Fruit fly (Drosophila melanogaster) whole organism, pupa: ENCODE results near the gene Trxr2.

Experiments
- CG12605 ChIP-seq: fragments of 200-800 bp; sonication (Bioruptor generic); IDR thresholded peaks from 2 replicates; pipeline ENCODE4 v1.3.6; 2022; ENCODE audit warnings: missing biosample characterization, missing genetic modification characterization
- CG14655 ChIP-seq: fragments of 200-800 bp; sonication (Bioruptor generic); optimal IDR thresholded peaks from 3 replicates; lab custom pipeline; 2017; ENCODE audit warnings: mild to moderate bottlenecking, missing biosample characterization, missing genetic modification reagents, missing genetic modification characterization
- CG17806 ChIP-seq: fragments of 200-800 bp; sonication (Bioruptor generic); optimal IDR thresholded peaks from 2 replicates; lab custom pipeline; 2018; ENCODE audit warnings: missing biosample characterization, mild to moderate bottlenecking, missing genetic modification characterization, moderate library complexity
- CG34367 ChIP-seq: fragments of 200-800 bp; sonication (Bioruptor generic); optimal IDR thresholded peaks from 2 replicates; lab custom pipeline; 2018; ENCODE audit warnings: missing biosample characterization, mild to moderate bottlenecking, missing genetic modification characterization
- CG8159 ChIP-seq: fragments of 200-800 bp; sonication (Bioruptor generic); optimal IDR thresholded peaks from 3 replicates; lab custom pipeline; 2018; ENCODE audit warnings: missing biosample characterization, mild to moderate bottlenecking, missing genetic modification characterization, moderate library complexity
- CG8301 ChIP-seq: fragments of 200-800 bp; sonication (Bioruptor generic); optimal IDR thresholded peaks from 2 replicates; lab custom pipeline; 2018; ENCODE audit warnings: missing biosample characterization, mild to moderate bottlenecking, missing genetic modification characterization
- D1 ChIP-seq: fragments of 200-800 bp; sonication (Bioruptor generic); optimal IDR thresholded peaks from 2 replicates; lab custom pipeline; 2018; ENCODE audit warnings: missing biosample characterization, mild to moderate bottlenecking, missing genetic modification characterization, moderate library complexity
- EcR ChIP-seq: fragments of 200-800 bp; sonication (Bioruptor generic); optimal IDR thresholded peaks from 3 replicates; lab custom pipeline; 2019; ENCODE audit warnings: missing biosample characterization, missing genetic modification characterization, mild to moderate bottlenecking, moderate library complexity, missing genetic modification reagents
- Ets98B ChIP-seq: fragments of 200-800 bp; sonication (Bioruptor generic); IDR thresholded peaks from 2 replicates; pipeline ENCODE4 v1.3.6; 2022; ENCODE audit warnings: missing biosample characterization, missing genetic modification characterization
- Pif1B ChIP-seq: fragments of 200-800 bp; sonication (Bioruptor generic); optimal IDR thresholded peaks from 3 replicates; lab custom pipeline; 2016; ENCODE audit warnings: missing biosample characterization, missing genetic modification characterization
- fd96Ca ChIP-seq: fragments of 200-800 bp; sonication (Bioruptor generic); IDR thresholded peaks from 3 replicates; pipeline ENCODE4 v1.3.6; 2022; ENCODE audit warnings: missing biosample characterization, missing genetic modification characterization
- rn ChIP-seq: fragments of 200-800 bp; sonication (Bioruptor generic); IDR thresholded peaks from 2 replicates; pipeline ENCODE4 v1.3.6; 2022; ENCODE audit warnings: missing biosample characterization, missing genetic modification characterization

DNA sequence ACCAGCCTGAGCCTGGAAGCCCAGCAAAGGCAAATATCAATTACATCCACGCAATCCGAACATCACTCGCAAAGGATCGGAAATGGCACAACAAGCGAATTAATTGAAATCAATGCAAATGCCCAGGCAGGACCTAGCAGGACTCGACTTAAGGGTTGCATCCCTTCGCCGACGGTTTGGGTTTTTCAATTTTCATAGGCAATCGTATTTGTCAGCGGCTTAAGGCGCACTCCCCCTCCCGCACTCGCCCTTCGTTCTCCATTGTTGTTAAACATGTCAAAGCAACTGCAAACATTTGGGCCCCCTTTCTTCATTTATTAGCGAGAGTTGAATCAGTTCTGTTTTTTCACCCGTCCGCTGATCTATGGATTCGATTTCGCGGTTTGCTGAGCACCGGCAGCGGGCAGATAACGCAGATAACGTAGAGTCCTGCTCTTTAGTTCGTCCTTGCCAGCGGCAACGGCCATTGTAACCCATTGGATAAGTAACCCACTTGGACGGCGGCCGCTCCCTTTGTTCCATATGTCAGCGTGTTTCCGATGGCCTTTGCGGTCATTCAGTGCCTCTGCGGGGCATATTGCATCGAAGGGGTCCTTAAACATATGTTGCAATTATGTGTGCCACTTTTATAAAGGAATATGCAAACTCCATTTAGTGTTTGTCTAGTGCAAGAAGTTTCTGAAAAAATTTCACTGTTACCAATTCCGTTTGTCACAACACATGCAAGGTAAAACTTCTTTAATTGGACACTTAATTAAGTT lies 36.6 kb downstream of the Trxr2 start:
- no peak for TF ChIP-seq Pif1B (GFP tag; lab: Kevin White, UChicago)
- no peak for TF ChIP-seq EcR
- no peak for TF ChIP-seq D1 (tag; lab: Kevin White, UChicago)
- TF ChIP-seq rn (GFP tag; lab: Robert Waterston, UW): no peak
- TF ChIP-seq CG17806 (tag; lab: Kevin White, UChicago): no peak
- no peak for TF ChIP-seq fd96Ca (GFP tag; lab: Robert Waterston, UW)
- no peak for TF ChIP-seq Ets98B (GFP tag; lab: Robert Waterston, UW)
- TF ChIP-seq CG8159: no peak
- TF ChIP-seq CG8301: no peak
- TF ChIP-seq CG14655 (GFP tag; lab: Kevin White, UChicago): no peak
- TF ChIP-seq CG34367 (tag; lab: Kevin White, UChicago): no peak
- no peak for TF ChIP-seq CG12605
